Fruit fly (Drosophila melanogaster): ENCODE data around the gene CG4607.
A peak's percentile ranks its signal among the peaks of the same experiment; 100 is the strongest.

Gene CG4607

dm6 chrX:7097859-7098303 is 28.7 kb downstream of the CG4607 start, which contains the start of gene Sxl:
Gene Sxl, minus strand, starts transcription at chrX:7098053.
- TF ChIP-seq woc (GFP tag; optimal IDR thresholded peaks at IDR 0.05): no peak
- TF ChIP-seq h (GFP tag; optimal IDR thresholded peaks at IDR 0.05): peak; percentile 33
- peak in 1 of 2 experiments; percentile 46 for TF ChIP-seq foxo (GFP tag; optimal IDR thresholded peaks at IDR 0.05)
- TF ChIP-seq sage (GFP tag; optimal IDR thresholded peaks at IDR 0.05): no peak
- peak; percentile 4 for TF ChIP-seq Myc (optimal IDR thresholded peaks at IDR 0.05)
- peak; percentile 29 for TF ChIP-seq br (GFP tag; optimal IDR thresholded peaks at IDR 0.05)
- no peak for TF ChIP-seq Dfd (GFP tag; optimal IDR thresholded peaks at IDR 0.05)
- no peak for TF ChIP-seq lola (GFP tag; optimal IDR thresholded peaks at IDR 0.05)
- no peak for TF ChIP-seq Jra (GFP tag; optimal IDR thresholded peaks at IDR 0.05)
- no peak for TF ChIP-seq dl (GFP tag; optimal IDR thresholded peaks at IDR 0.05; ENCODE audit: insufficient read depth in 1 of 2, partially characterized antibody in 2 of 2)
- TF ChIP-seq Sp1 (GFP tag; optimal IDR thresholded peaks at IDR 0.05): peak; percentile 18
- TF ChIP-seq Dif (GFP tag; optimal IDR thresholded peaks at IDR 0.05; ENCODE audit: partially characterized antibody): no peak
- TF ChIP-seq Rel (GFP tag; optimal IDR thresholded peaks at IDR 0.05): no peak
- peak; percentile 87 for TF ChIP-seq Rel (tag; optimal IDR thresholded peaks at IDR 0.05)
- peak; percentile 10 for TF ChIP-seq rgr (GFP tag; optimal IDR thresholded peaks at IDR 0.05)

dm6 chrX:7100689-7101088 is 31.5 kb downstream of the CG4607 start:
- no peak for TF ChIP-seq Dfd (GFP tag; optimal IDR thresholded peaks at IDR 0.05)
- TF ChIP-seq fru (GFP tag; optimal IDR thresholded peaks at IDR 0.05): no peak
- no peak for TF ChIP-seq sv (GFP tag; optimal IDR thresholded peaks at IDR 0.05)
- no peak for TF ChIP-seq br (GFP tag; optimal IDR thresholded peaks at IDR 0.05)
- no peak for TF ChIP-seq HLH106 (tag; optimal IDR thresholded peaks at IDR 0.05)
- TF ChIP-seq tai (GFP tag; optimal IDR thresholded peaks at IDR 0.05): no peak
- no peak for TF ChIP-seq Vsx2 (GFP tag; optimal IDR thresholded peaks at IDR 0.05; ENCODE audit: partially characterized antibody)
- TF ChIP-seq OdsH (GFP tag; optimal IDR thresholded peaks at IDR 0.05): no peak
- TF ChIP-seq Jra (GFP tag; optimal IDR thresholded peaks at IDR 0.05): no peak
- TF ChIP-seq Dif (GFP tag; optimal IDR thresholded peaks at IDR 0.05; ENCODE audit: partially characterized antibody): no peak
- TF ChIP-seq CG32264 (GFP tag; optimal IDR thresholded peaks at IDR 0.05): no peak
- no peak for TF ChIP-seq dsf (GFP tag; optimal IDR thresholded peaks at IDR 0.05; ENCODE audit: borderline replicate concordance)
- TF ChIP-seq pan (optimal IDR thresholded peaks at IDR 0.05): no peak
- no peak for TF ChIP-seq h (GFP tag; optimal IDR thresholded peaks at IDR 0.05)
- no peak for TF ChIP-seq GATAd (GFP tag; optimal IDR thresholded peaks at IDR 0.05)
- TF ChIP-seq rgr (GFP tag; optimal IDR thresholded peaks at IDR 0.05): no peak

- TF ChIP-seq Hr83 (GFP tag; optimal IDR thresholded peaks at IDR 0.05; ENCODE audit: poor library complexity, severe bottlenecking) (no peak), tai (GFP tag; optimal IDR thresholded peaks at IDR 0.05) (no peak), Myc (optimal IDR thresholded peaks at IDR 0.05) (no peak), Vsx2 (GFP tag; optimal IDR thresholded peaks at IDR 0.05; ENCODE audit: partially characterized antibody) (no peak), woc (GFP tag; optimal IDR thresholded peaks at IDR 0.05) (peak; percentile 61), dmrt93B (GFP tag; optimal IDR thresholded peaks at IDR 0.05) (peak; percentile 47), brk (GFP tag; optimal IDR thresholded peaks at IDR 0.05) (no peak), CG9705 (GFP tag; optimal IDR thresholded peaks at IDR 0.05) (peak; percentile 15), Abd-B (GFP tag; optimal IDR thresholded peaks at IDR 0.05) (no peak), Jra (GFP tag; optimal IDR thresholded peaks at IDR 0.05) (peak; percentile 39), rgr (GFP tag; optimal IDR thresholded peaks at IDR 0.05) (peak; percentile 71), dl (GFP tag; optimal IDR thresholded peaks at IDR 0.05; ENCODE audit: insufficient read depth in 1 of 2, partially characterized antibody in 2 of 2) (no peak), ey (GFP tag; optimal IDR thresholded peaks at IDR 0.05) (peak; percentile 54), usp (GFP tag; optimal IDR thresholded peaks at IDR 0.05) (no peak), Hnf4 (GFP tag; optimal IDR thresholded peaks at IDR 0.05) (peak; percentile 65), HLH106 (tag; optimal IDR thresholded peaks at IDR 0.05) (peak; percentile 70), N (GFP tag; optimal IDR thresholded peaks at IDR 0.05) (no peak), br (GFP tag; optimal IDR thresholded peaks at IDR 0.05) (peak; percentile 68), CrebA (GFP tag; optimal IDR thresholded peaks at IDR 0.05; ENCODE audit: borderline replicate concordance) (no peak), fru (GFP tag; optimal IDR thresholded peaks at IDR 0.05) (peak; percentile 69), jim (GFP tag; optimal IDR thresholded peaks at IDR 0.05) (no peak), Mio (GFP tag; optimal IDR thresholded peaks at IDR 0.05) (no peak), lola (GFP tag; optimal IDR thresholded peaks at IDR 0.05) (no peak), GATAd (GFP tag; optimal IDR thresholded peaks at IDR 0.05) (no peak), dsf (GFP tag; optimal IDR thresholded peaks at IDR 0.05; ENCODE audit: borderline replicate concordance) (no peak), psq (GFP tag; optimal IDR thresholded peaks at IDR 0.05) (peak; percentile 58), Dif (GFP tag; optimal IDR thresholded peaks at IDR 0.05; ENCODE audit: partially characterized antibody) (no peak), Hr78 (GFP tag; optimal IDR thresholded peaks at IDR 0.05) (no peak), CG32264 (GFP tag; optimal IDR thresholded peaks at IDR 0.05) (no peak), Dfd (GFP tag; optimal IDR thresholded peaks at IDR 0.05) (no peak), foxo (GFP tag; optimal IDR thresholded peaks at IDR 0.05) (peak in 1 of 2 experiments; percentile 65), sv (GFP tag; optimal IDR thresholded peaks at IDR 0.05) (peak; percentile 65), sage (GFP tag; optimal IDR thresholded peaks at IDR 0.05) (no peak), h (GFP tag; optimal IDR thresholded peaks at IDR 0.05) (peak; percentile 58), Rel (GFP tag; optimal IDR thresholded peaks at IDR 0.05) (no peak), Rel (tag; optimal IDR thresholded peaks at IDR 0.05) (no peak), pan (optimal IDR thresholded peaks at IDR 0.05) (no peak), OdsH (GFP tag; optimal IDR thresholded peaks at IDR 0.05) (peak; percentile 74), Sp1 (GFP tag; optimal IDR thresholded peaks at IDR 0.05) (peak; percentile 83)
Measured at dm6 chrX:7101302-7102012, 32.2 kb downstream of the CG4607 start.
